Fruit fly (Drosophila melanogaster): ENCODE data around the gene CG14551.
A peak's percentile ranks its signal among the peaks of the same experiment; 100 is the strongest.

CG14551 gene

dm6 chr3R:26052150-26052908, 10.5 kb downstream of the CG14551 start, which contains the start of the genes Exo84 and Vps2 (continued):
- TF ChIP-seq pb (GFP tag; optimal IDR thresholded peaks at IDR 0.05) (no peak), CG7556 (GFP tag; optimal IDR thresholded peaks at IDR 0.05) (no peak), Ravus (GFP tag; IDR thresholded peaks at IDR 0.05) (no peak), CG30403 (GFP tag; optimal IDR thresholded peaks at IDR 0.05) (peak; percentile 78), bbx (GFP tag; IDR thresholded peaks at IDR 0.05; ENCODE audit: partially characterized antibody) (no peak), sqz (GFP tag; optimal IDR thresholded peaks at IDR 0.05) (no peak), Hsf (GFP tag; optimal IDR thresholded peaks at IDR 0.05) (peak; percentile 56), CG9797 (GFP tag; optimal IDR thresholded peaks at IDR 0.05) (peak; percentile 4), bab2 (GFP tag; optimal IDR thresholded peaks at IDR 0.05) (peak; percentile 38), pzg (GFP tag; optimal IDR thresholded peaks at IDR 0.05) (peak; percentile 38), CG7928 (GFP tag; optimal IDR thresholded peaks at IDR 0.05) (peak; percentile 45), CG4328 (GFP tag; optimal IDR thresholded peaks at IDR 0.05) (no peak), CG12155 (GFP tag; optimal IDR thresholded peaks at IDR 0.05) (peak; percentile 6), CG9437 (GFP tag; optimal IDR thresholded peaks at IDR 0.05) (peak; percentile 55), Oaz (GFP tag; IDR thresholded peaks at IDR 0.05) (peak; percentile 22; the same call in 1 of the 2 replicates), CG6175 (GFP tag; IDR thresholded peaks at IDR 0.05) (no peak), HLH54F (GFP tag; optimal IDR thresholded peaks at IDR 0.05) (peak; percentile 44), MBD-R2 (GFP tag; IDR thresholded peaks at IDR 0.05) (peak; percentile 58), Lpt (GFP tag; optimal IDR thresholded peaks at IDR 0.05) (no peak), ttk (GFP tag; IDR thresholded peaks at IDR 0.05) (no peak), Mes4 (GFP tag; optimal IDR thresholded peaks at IDR 0.05) (no peak), CG9817 (tag; optimal IDR thresholded peaks at IDR 0.05) (peak; percentile 78), gro (GFP tag; optimal IDR thresholded peaks at IDR 0.05) (peak; percentile 37), lab (GFP tag; optimal IDR thresholded peaks at IDR 0.05) (no peak), CG2116 (GFP tag; optimal IDR thresholded peaks at IDR 0.05) (peak; percentile 13), croc (GFP tag; conservative IDR thresholded peaks at IDR 0.05) (no peak; the same call in 2 of the 3 replicates), CG13624 (GFP tag; optimal IDR thresholded peaks at IDR 0.05) (peak; percentile 4), CG4820 (GFP tag; optimal IDR thresholded peaks at IDR 0.05) (peak; percentile 14), CG11456 (GFP tag; IDR thresholded peaks at IDR 0.05) (peak; percentile 16; the same call in 1 of the 3 replicates), Hr3 (GFP tag; optimal IDR thresholded peaks at IDR 0.05) (peak; percentile 65), CG32532 (GFP tag; IDR thresholded peaks at IDR 0.05) (peak; percentile 39; the same call in 1 of the 2 replicates), Atf3 (GFP tag; optimal IDR thresholded peaks at IDR 0.05) (no peak), CG12769 (tag; optimal IDR thresholded peaks at IDR 0.05) (no peak), pan (optimal IDR thresholded peaks at IDR 0.05) (no peak), pan (GFP tag; optimal IDR thresholded peaks at IDR 0.05 in 1 of 2, IDR thresholded peaks at IDR 0.05 in 1 of 2) (no peak), CG6813 (GFP tag; optimal IDR thresholded peaks at IDR 0.05) (no peak), Antp (GFP tag; optimal IDR thresholded peaks at IDR 0.05) (peak; percentile 16), CG17385 (GFP tag; optimal IDR thresholded peaks at IDR 0.05) (peak; percentile 89), Sox102F (GFP tag; optimal IDR thresholded peaks at IDR 0.05) (no peak), row (GFP tag; IDR thresholded peaks at IDR 0.05) (peak; percentile 86), CG33213 (GFP tag; optimal IDR thresholded peaks at IDR 0.05) (no peak), Myb (GFP tag; optimal IDR thresholded peaks at IDR 0.05) (no peak), maf-S (GFP tag; optimal IDR thresholded peaks at IDR 0.05) (peak; percentile 1), phol (tag; optimal IDR thresholded peaks at IDR 0.05) (peak; percentile 66), eyg (GFP tag; optimal IDR thresholded peaks at IDR 0.05) (no peak), Dip2 (GFP tag; IDR thresholded peaks at IDR 0.05) (no peak), E2f2 (GFP tag; IDR thresholded peaks at IDR 0.05) (no peak), mld (GFP tag; IDR thresholded peaks at IDR 0.05; ENCODE audit: partially characterized antibody) (no peak), CG7372 (GFP tag; IDR thresholded peaks at IDR 0.05) (peak; percentile 42; the same call in 1 of the 2 replicates), CG13775 (GFP tag; optimal IDR thresholded peaks at IDR 0.05) (peak; percentile 71)

All from whole organism, embryonic.